Worm (Caenorhabditis elegans): ENCODE results near the gene T07H8.11.

T07H8.11 gene

ce11 chrV:6951306-6951705 is at the start of gene T07H8.11:
T07H8.11 (minus strand) TSS chrV:6951406.
- TF ChIP-seq pag-3 (tag; optimal IDR thresholded peaks at IDR 0.05; ENCODE audit: borderline replicate concordance) (no peak), ceh-30 (tag; optimal IDR thresholded peaks at IDR 0.05) (no peak), sox-4 (tag; optimal IDR thresholded peaks at IDR 0.05) (no peak), ahr-1 (tag; optimal IDR thresholded peaks at IDR 0.05) (no peak), npax-4 (tag; optimal IDR thresholded peaks at IDR 0.05) (no peak), pha-2 (tag; optimal IDR thresholded peaks at IDR 0.05) (no peak), unc-42 (tag; optimal IDR thresholded peaks at IDR 0.05) (no peak), elt-4 (tag; optimal IDR thresholded peaks at IDR 0.05) (no peak), unc-55 (GFP tag; optimal IDR thresholded peaks at IDR 0.05) (no peak)

DNA sequence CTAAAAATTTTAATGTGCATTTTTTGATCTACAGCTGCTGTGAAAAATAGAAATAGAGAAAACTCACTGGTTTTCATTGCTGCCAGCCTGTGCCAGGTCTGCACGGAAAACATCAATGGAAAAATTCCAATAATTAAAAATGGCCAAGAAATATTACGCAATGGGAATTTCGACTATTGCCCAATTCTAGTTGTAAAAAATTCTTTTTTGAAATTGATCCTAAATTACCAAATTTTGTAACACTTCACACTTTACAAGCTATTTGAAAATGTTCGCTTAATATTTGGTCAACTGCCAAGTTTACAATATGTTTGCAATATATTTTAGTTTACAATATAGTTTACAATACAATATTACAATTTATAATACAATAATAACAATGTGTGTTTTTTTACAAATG is 49.5 kb upstream of the T07H8.11 start:
- TF ChIP-seq pha-4 (tag; optimal IDR thresholded peaks at IDR 0.05) (no peak), ceh-31 (tag; optimal IDR thresholded peaks at IDR 0.05) (no peak), ceh-6 (GFP tag; optimal IDR thresholded peaks at IDR 0.05) (no peak), fkh-6 (tag; optimal IDR thresholded peaks at IDR 0.05) (no peak), Y22D7AL.16 (tag; optimal IDR thresholded peaks at IDR 0.05) (no peak), hlh-15 (tag; optimal IDR thresholded peaks at IDR 0.05) (no peak), odd-2 (tag; optimal IDR thresholded peaks at IDR 0.05) (no peak), unc-42 (tag; optimal IDR thresholded peaks at IDR 0.05) (no peak), sox-4 (tag; optimal IDR thresholded peaks at IDR 0.05) (no peak), fkh-10 (GFP tag; optimal IDR thresholded peaks at IDR 0.05) (no peak), ttx-3 (tag; optimal IDR thresholded peaks at IDR 0.05) (no peak), F13H6.1 (tag; optimal IDR thresholded peaks at IDR 0.05) (no peak), syd-9 (tag; optimal IDR thresholded peaks at IDR 0.05) (no peak), pqm-1 (tag; optimal IDR thresholded peaks at IDR 0.05) (no peak), che-1 (tag; optimal IDR thresholded peaks at IDR 0.05) (no peak), ceh-9 (tag; optimal IDR thresholded peaks at IDR 0.05) (no peak), zip-5 (tag; optimal IDR thresholded peaks at IDR 0.05) (no peak), nhr-11 (tag; optimal IDR thresholded peaks at IDR 0.05) (no peak), ceh-30 (tag; optimal IDR thresholded peaks at IDR 0.05) (no peak), madf-2 (tag; optimal IDR thresholded peaks at IDR 0.05) (no peak)

- TF ChIP-seq pros-1 (tag; optimal IDR thresholded peaks at IDR 0.05) (no peak), C08G9.2 (tag; optimal IDR thresholded peaks at IDR 0.05) (no peak), pag-3 (tag; optimal IDR thresholded peaks at IDR 0.05; ENCODE audit: borderline replicate concordance) (no peak), ceh-22 (tag; optimal IDR thresholded peaks at IDR 0.05) (no peak), tbx-7 (tag; optimal IDR thresholded peaks at IDR 0.05) (no peak), unc-42 (tag; optimal IDR thresholded peaks at IDR 0.05) (no peak), nfya-1 (tag; optimal IDR thresholded peaks at IDR 0.05) (no peak), ahr-1 (tag; optimal IDR thresholded peaks at IDR 0.05) (no peak), Y22D7AL.16 (tag; optimal IDR thresholded peaks at IDR 0.05) (no peak), pax-1 (tag; optimal IDR thresholded peaks at IDR 0.05) (no peak), ceh-48 (tag; optimal IDR thresholded peaks at IDR 0.05) (no peak), dmd-4 (tag; optimal IDR thresholded peaks at IDR 0.05; ENCODE audit: borderline replicate concordance) (no peak), zip-5 (tag; optimal IDR thresholded peaks at IDR 0.05) (no peak), sox-2 (GFP tag; IDR thresholded peaks at IDR 0.05) (no peak)
These were observed 47.2 kb upstream of the T07H8.11 start, which contains the start of gene nhr-42 for ce11 chrV:6998303-6998884. nhr-42 (plus strand) TSS chrV:6998819.

- no peak for TF ChIP-seq ceh-2 (tag; optimal IDR thresholded peaks at IDR 0.05)
- no peak for TF ChIP-seq unc-42 (tag; optimal IDR thresholded peaks at IDR 0.05)
- no peak for TF ChIP-seq ahr-1 (tag; optimal IDR thresholded peaks at IDR 0.05)
- TF ChIP-seq zip-5 (tag; optimal IDR thresholded peaks at IDR 0.05) = no peak
- no peak for TF ChIP-seq K09A11.1 (tag; optimal IDR thresholded peaks at IDR 0.05; ENCODE audit: insufficient read depth)
- no peak for TF ChIP-seq ztf-16 (tag; optimal IDR thresholded peaks at IDR 0.05)
- TF ChIP-seq pag-3 (tag; optimal IDR thresholded peaks at IDR 0.05; ENCODE audit: borderline replicate concordance) = no peak
- no peak for TF ChIP-seq tbx-7 (tag; optimal IDR thresholded peaks at IDR 0.05)
- no peak for TF ChIP-seq npax-4 (tag; optimal IDR thresholded peaks at IDR 0.05)
- no peak for TF ChIP-seq pax-1 (tag; optimal IDR thresholded peaks at IDR 0.05)
- TF ChIP-seq ceh-22 (tag; optimal IDR thresholded peaks at IDR 0.05) = no peak
- no peak for TF ChIP-seq madf-2 (tag; optimal IDR thresholded peaks at IDR 0.05)
- no peak for TF ChIP-seq pqm-1 (tag; optimal IDR thresholded peaks at IDR 0.05)
- TF ChIP-seq ceh-9 (tag; optimal IDR thresholded peaks at IDR 0.05) = no peak
These were observed 45.9 kb upstream of the T07H8.11 start, which contains the start of gene nhr-107 for ce11 chrV:6997041-6997552. nhr-107 (minus strand) TSS chrV:6997091.
